Fruit fly (Drosophila melanogaster): Measurements from ENCODE around the gene dah.
A peak's percentile ranks its signal among the peaks of the same experiment; 100 is the strongest.

The dah gene

dm6 chrX:15328148-15328718, at the start of gene dah:
Gene dah, plus strand, starts transcription at chrX:15328342.
- no peak for TF ChIP-seq CG17801 (GFP tag; optimal IDR thresholded peaks at IDR 0.05; ENCODE audit: partially characterized antibody)

- TF ChIP-seq CG17801 (GFP tag; optimal IDR thresholded peaks at IDR 0.05; ENCODE audit: partially characterized antibody) = no peak
Measured at dm6 chrX:15292794-15293193, 35.3 kb upstream of the dah start, which contains the start of gene CG5877. Gene CG5877, plus strand, starts transcription at chrX:15293031.

- TF ChIP-seq CG17801 (GFP tag; optimal IDR thresholded peaks at IDR 0.05; ENCODE audit: partially characterized antibody) = no peak
Measured at dm6 chrX:15296969-15297816, 30.9 kb upstream of the dah start, which contains the start of gene gce. Gene gce, plus strand, starts transcription at chrX:15297766.

- no peak for TF ChIP-seq CG17801 (GFP tag; optimal IDR thresholded peaks at IDR 0.05; ENCODE audit: partially characterized antibody)
Measured at dm6 chrX:15297963-15298297, 30.2 kb upstream of the dah start.

- TF ChIP-seq CG17801 (GFP tag; optimal IDR thresholded peaks at IDR 0.05; ENCODE audit: partially characterized antibody) = peak; percentile 96
Measured at dm6 chrX:15298298-15299069, 29.7 kb upstream of the dah start.

dm6 chrX:15299927-15300740, 28.0 kb upstream of the dah start:
- no peak for TF ChIP-seq CG17801 (GFP tag; optimal IDR thresholded peaks at IDR 0.05; ENCODE audit: partially characterized antibody)

dm6 chrX:15301175-15301574, 27.0 kb upstream of the dah start:
- peak; percentile 53 for TF ChIP-seq CG17801 (GFP tag; optimal IDR thresholded peaks at IDR 0.05; ENCODE audit: partially characterized antibody)

dm6 chrX:15303176-15304115, 24.7 kb upstream of the dah start:
- TF ChIP-seq CG17801 (GFP tag; optimal IDR thresholded peaks at IDR 0.05; ENCODE audit: partially characterized antibody) = peak; percentile 96

- TF ChIP-seq CG17801 (GFP tag; optimal IDR thresholded peaks at IDR 0.05; ENCODE audit: partially characterized antibody) = no peak
Measured at dm6 chrX:15304211-15304610, 23.9 kb upstream of the dah start.

dm6 chrX:15305975-15306909, 21.9 kb upstream of the dah start:
- peak; percentile 59 for TF ChIP-seq CG17801 (GFP tag; optimal IDR thresholded peaks at IDR 0.05; ENCODE audit: partially characterized antibody)

dm6 chrX:15307485-15308138, 20.5 kb upstream of the dah start:
- TF ChIP-seq CG17801 (GFP tag; optimal IDR thresholded peaks at IDR 0.05; ENCODE audit: partially characterized antibody) = no peak

- peak; percentile 81 for TF ChIP-seq CG17801 (GFP tag; optimal IDR thresholded peaks at IDR 0.05; ENCODE audit: partially characterized antibody)
Measured at dm6 chrX:15308456-15308954, 19.6 kb upstream of the dah start.

Measured in ovary, adult (tissue).